Worm (Caenorhabditis elegans) whole organism, L1 larva: ENCODE results near the gene H43I07.1.

Source experiments
- fos-1 ChIP-seq: fragments of 150-350 bp; optimal IDR thresholded peaks from 2 replicates; lab custom pipeline; 2014; ENCODE audit warnings: missing biosample characterization, missing genetic modification characterization
- lin-39 ChIP-seq: fragments of 150-350 bp; optimal IDR thresholded peaks from 2 replicates; lab custom pipeline; 2014; ENCODE audit warnings: missing biosample characterization, missing genetic modification reagents, missing genetic modification characterization
- mdl-1 ChIP-seq, 2 experiments: fragments of 150-350 bp; optimal IDR thresholded peaks; 2 replicates each; lab custom pipeline; 2014 to 2017; ENCODE audit warnings: missing biosample characterization in 2 of 2, missing genetic modification characterization in 2 of 2, inconsistent platforms in 1 of 2
- nhr-12 ChIP-seq: sonication (generic microtip); optimal IDR thresholded peaks from 2 replicates; lab custom pipeline; 2017; ENCODE audit warnings: missing biosample characterization, missing genetic modification characterization
- nhr-237 ChIP-seq: fragments of 150-350 bp; optimal IDR thresholded peaks from 2 replicates; lab custom pipeline; 2014; ENCODE audit warnings: missing biosample characterization, missing genetic modification characterization
- nhr-28 ChIP-seq: fragments of 150-350 bp; optimal IDR thresholded peaks from 2 replicates; lab custom pipeline; 2014; ENCODE audit warnings: missing biosample characterization, missing genetic modification characterization
- nhr-76 ChIP-seq: sonication (generic microtip); optimal IDR thresholded peaks from 2 replicates; lab custom pipeline; 2017; ENCODE audit warnings: missing biosample characterization, missing genetic modification characterization
- nhr-77 ChIP-seq: fragments of 150-350 bp; optimal IDR thresholded peaks from 2 replicates; lab custom pipeline; 2014; ENCODE audit warnings: missing biosample characterization, missing genetic modification characterization
- pag-3 ChIP-seq: sonication (generic microtip); optimal IDR thresholded peaks from 2 replicates; lab custom pipeline; 2017; ENCODE audit warnings: missing genetic modification characterization, mild to moderate bottlenecking, missing compliant biosample characterization, antibody characterized with exemption, borderline replicate concordance; ENCODE audit not compliant: insufficient read depth
- pqm-1 ChIP-seq: sonication (generic microtip); optimal IDR thresholded peaks from 3 replicates; lab custom pipeline; 2017; ENCODE audit warnings: missing biosample characterization, missing genetic modification characterization
- skn-1 ChIP-seq: fragments of 150-350 bp; optimal IDR thresholded peaks from 2 replicates; lab custom pipeline; 2014; ENCODE audit warnings: missing biosample characterization, missing genetic modification characterization
- swsn-7 ChIP-seq: sonication (generic microtip); optimal IDR thresholded peaks from 2 replicates; lab custom pipeline; 2016; ENCODE audit warnings: missing genetic modification characterization, missing compliant biosample characterization

DNA sequence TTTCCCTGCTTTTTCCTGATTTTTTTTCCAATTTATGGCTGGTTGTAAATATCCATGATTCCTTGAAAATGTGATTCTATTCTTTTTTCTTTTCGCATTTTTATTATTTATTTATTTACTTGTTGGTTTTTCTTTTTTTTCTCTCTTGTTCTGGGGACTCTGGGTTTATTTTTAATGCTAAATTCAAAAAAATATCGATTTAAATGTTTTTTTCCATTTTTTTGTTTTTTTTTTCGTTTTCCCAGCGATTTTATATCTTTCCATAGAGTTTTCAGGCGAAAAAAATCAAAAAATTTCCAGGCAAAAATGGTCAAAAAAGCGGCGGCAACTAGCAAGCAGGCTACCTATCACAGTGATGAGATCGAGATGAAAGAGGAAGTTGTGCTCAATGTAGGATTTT lies 5.3 kb upstream of the H43I07.1 start, which contains the start of gene rpac-40:
- no peak for TF ChIP-seq pag-3
- no peak for TF ChIP-seq pqm-1
- no peak for TF ChIP-seq fos-1 (tag; lab: Kevin White, UChicago)
- no peak for TF ChIP-seq nhr-76 (tag; lab: Kevin White, UChicago)
- no peak for TF ChIP-seq nhr-12
- TF ChIP-seq skn-1 (tag; lab: Kevin White, UChicago), result no peak
- TF ChIP-seq nhr-237 (tag; lab: Kevin White, UChicago), result no peak
- TF ChIP-seq mdl-1 (tag; optimal IDR thresholded peaks at IDR 0.05; lab: Kevin White, UChicago), result no peak
- TF ChIP-seq lin-39 (tag; lab: Kevin White, UChicago), result no peak
- no peak for TF ChIP-seq nhr-77 (tag; lab: Kevin White, UChicago)
- no peak for TF ChIP-seq swsn-7 (tag; lab: Kevin White, UChicago)
- no peak for TF ChIP-seq nhr-28
